Worm (Caenorhabditis elegans): ENCODE measurements around the gene Y11D7A.10.
"Not testable (repeated sequence)": the region's sequence is repeated elsewhere in the genome, so short reads cannot be mapped to it uniquely, and the experiment has no call there.

The Y11D7A.10 gene

ce11 chrIV:9259687-9260086 lies at the start of gene Y11D7A.10:
Gene Y11D7A.10, minus strand, starts transcription at chrIV:9259768.
- TF ChIP-seq unc-62 (GFP tag; optimal IDR thresholded peaks at IDR 0.05) = no peak

- no peak for TF ChIP-seq unc-62 (GFP tag; optimal IDR thresholded peaks at IDR 0.05)
Measured at ce11 chrIV:9308975-9309374, 49.4 kb upstream of the Y11D7A.10 start, which contains the start of gene F49C12.6. Gene F49C12.6, minus strand, starts transcription at chrIV:9309075.

- TF ChIP-seq unc-62 (GFP tag; optimal IDR thresholded peaks at IDR 0.05) = no peak
Measured at ce11 chrIV:9304617-9305016, 45.0 kb upstream of the Y11D7A.10 start, which contains the start of gene F49C12.5. Gene F49C12.5, plus strand, starts transcription at chrIV:9304917.

ce11 chrIV:9303994-9304393 lies 44.4 kb upstream of the Y11D7A.10 start, which contains the start of gene F49C12.4:
Gene F49C12.4, minus strand, starts transcription at chrIV:9304094.
- no peak for TF ChIP-seq unc-62 (GFP tag; optimal IDR thresholded peaks at IDR 0.05)

ce11 chrIV:9300127-9300526 lies 40.6 kb upstream of the Y11D7A.10 start, which contains the start of gene F49C12.3:
Gene F49C12.3, plus strand, starts transcription at chrIV:9300427.
- no peak for TF ChIP-seq unc-62 (GFP tag; optimal IDR thresholded peaks at IDR 0.05)

ce11 chrIV:9299145-9299544 lies 39.6 kb upstream of the Y11D7A.10 start, which contains the start of gene F49C12.2:
Gene F49C12.2, minus strand, starts transcription at chrIV:9299245.
- no peak for TF ChIP-seq unc-62 (GFP tag; optimal IDR thresholded peaks at IDR 0.05)

- no peak for TF ChIP-seq unc-62 (GFP tag; optimal IDR thresholded peaks at IDR 0.05)
Measured at ce11 chrIV:9296285-9296684, 36.7 kb upstream of the Y11D7A.10 start, which contains the start of gene F49C12.1. Gene F49C12.1, minus strand, starts transcription at chrIV:9296354.

ce11 chrIV:9293825-9294224 lies 34.3 kb upstream of the Y11D7A.10 start, which contains the start of gene nhr-264:
Gene nhr-264, minus strand, starts transcription at chrIV:9293925.
- TF ChIP-seq unc-62 (GFP tag; optimal IDR thresholded peaks at IDR 0.05) = not testable (repeated sequence)

- TF ChIP-seq unc-62 (GFP tag; optimal IDR thresholded peaks at IDR 0.05) = no peak
Measured at ce11 chrIV:9289635-9290034, 30.1 kb upstream of the Y11D7A.10 start.

ce11 chrIV:9286305-9286704 lies 26.7 kb upstream of the Y11D7A.10 start, which contains the start of gene nhr-267:
Gene nhr-267, minus strand, starts transcription at chrIV:9286405.
- not testable (repeated sequence) for TF ChIP-seq unc-62 (GFP tag; optimal IDR thresholded peaks at IDR 0.05)

ce11 chrIV:9274008-9274529 lies 14.5 kb upstream of the Y11D7A.10 start, which contains the start of gene nmy-3:
Gene nmy-3, plus strand, starts transcription at chrIV:9274479.
- no peak for TF ChIP-seq unc-62 (GFP tag; optimal IDR thresholded peaks at IDR 0.05)

ce11 chrIV:9269796-9270195 lies 10.2 kb upstream of the Y11D7A.10 start, which contains the start of gene flh-3:
Gene flh-3, plus strand, starts transcription at chrIV:9270096.
- TF ChIP-seq unc-62 (GFP tag; optimal IDR thresholded peaks at IDR 0.05) = no peak

ce11 chrIV:9268916-9269315 lies 9.3 kb upstream of the Y11D7A.10 start:
- no peak for TF ChIP-seq unc-62 (GFP tag; optimal IDR thresholded peaks at IDR 0.05)

- no peak for TF ChIP-seq unc-62 (GFP tag; optimal IDR thresholded peaks at IDR 0.05)
Measured at ce11 chrIV:9267581-9267980, 8.0 kb upstream of the Y11D7A.10 start.

- TF ChIP-seq unc-62 (GFP tag; optimal IDR thresholded peaks at IDR 0.05) = no peak
Measured at ce11 chrIV:9266464-9266863, 6.9 kb upstream of the Y11D7A.10 start, which contains the start of gene Y11D7A.19. Gene Y11D7A.19, minus strand, starts transcription at chrIV:9266564.

ce11 chrIV:9264513-9264912 lies 4.9 kb upstream of the Y11D7A.10 start:
- TF ChIP-seq unc-62 (GFP tag; optimal IDR thresholded peaks at IDR 0.05) = no peak

ce11 chrIV:9263812-9264320 lies 4.3 kb upstream of the Y11D7A.10 start, which contains the start of gene flh-1:
Gene flh-1, minus strand, starts transcription at chrIV:9264270.
- no peak for TF ChIP-seq unc-62 (GFP tag; optimal IDR thresholded peaks at IDR 0.05)

Measured in whole organism, dauer.